Worm (Caenorhabditis elegans) whole organism, late embryonic: ENCODE measurements around the gene his-32.

Source experiments
- F13H6.1 ChIP-seq: sonication (generic microtip); optimal IDR thresholded peaks from 2 replicates; lab custom pipeline; 2016; ENCODE audit warnings: missing genetic modification characterization, missing compliant biosample characterization
- K02D7.2 ChIP-seq: sonication (generic microtip); optimal IDR thresholded peaks from 2 replicates; lab custom pipeline; 2017; ENCODE audit warnings: mild to moderate bottlenecking, missing genetic modification characterization, missing compliant biosample characterization
- ceh-14 ChIP-seq: sonication (generic microtip); optimal IDR thresholded peaks from 2 replicates; lab custom pipeline; 2016; ENCODE audit warnings: missing genotype, missing genetic modification characterization, missing compliant biosample characterization
- ceh-18 ChIP-seq: sonication (generic microtip); optimal IDR thresholded peaks from 2 replicates; lab custom pipeline; 2016; ENCODE audit warnings: missing genetic modification characterization, missing compliant biosample characterization
- ceh-19 ChIP-seq: fragments of 200-800 bp; sonication (Bioruptor generic); optimal IDR thresholded peaks from 2 replicates; lab custom pipeline; 2018; ENCODE audit warnings: mild to moderate bottlenecking, missing genetic modification characterization, missing compliant biosample characterization
- ceh-22 ChIP-seq: sonication (generic microtip); optimal IDR thresholded peaks from 2 replicates; lab custom pipeline; 2017; ENCODE audit warnings: missing biosample characterization, missing genetic modification characterization
- ceh-24 ChIP-seq: sonication (generic microtip); optimal IDR thresholded peaks from 2 replicates; lab custom pipeline; 2016; ENCODE audit warnings: mild to moderate bottlenecking, missing genetic modification characterization, missing compliant biosample characterization
- ceh-30 ChIP-seq: fragments of 150-350 bp; optimal IDR thresholded peaks from 2 replicates; lab custom pipeline; 2014; ENCODE audit warnings: missing biosample characterization, missing genetic modification characterization
- ceh-45 ChIP-seq: fragments of 200-800 bp; sonication (Bioruptor generic); IDR thresholded peaks from 2 replicates; pipeline ENCODE4 v1.3.6; 2022; ENCODE audit warnings: missing genetic modification reagents, missing genetic modification characterization, missing compliant biosample characterization
- ceh-9 ChIP-seq: sonication (generic microtip); optimal IDR thresholded peaks from 2 replicates; lab custom pipeline; 2016; ENCODE audit warnings: mild to moderate bottlenecking, missing genetic modification characterization, inconsistent platforms, missing compliant biosample characterization
- che-1 ChIP-seq: sonication (generic microtip); optimal IDR thresholded peaks from 2 replicates; lab custom pipeline; 2016; ENCODE audit warnings: mild to moderate bottlenecking, missing genetic modification characterization, missing compliant biosample characterization
- dve-1 ChIP-seq: sonication (generic microtip); optimal IDR thresholded peaks from 2 replicates; lab custom pipeline; 2017; ENCODE audit warnings: antibody characterized with exemption, mild to moderate bottlenecking, missing genetic modification characterization, missing compliant biosample characterization
- elt-2 ChIP-seq: sonication (generic microtip); optimal IDR thresholded peaks from 2 replicates; lab custom pipeline; 2016; ENCODE audit warnings: missing genetic modification reagents, missing genetic modification characterization, missing compliant biosample characterization
- elt-4 ChIP-seq: sonication (generic microtip); optimal IDR thresholded peaks from 2 replicates; lab custom pipeline; 2016; ENCODE audit warnings: missing genetic modification characterization, missing compliant biosample characterization
- ets-4 ChIP-seq: sonication (generic microtip); optimal IDR thresholded peaks from 2 replicates; lab custom pipeline; 2016; ENCODE audit warnings: missing genetic modification characterization, missing compliant biosample characterization
- eyg-1 ChIP-seq: sonication (generic microtip); optimal IDR thresholded peaks from 2 replicates; lab custom pipeline; 2016; ENCODE audit warnings: missing genotype, missing genetic modification characterization, missing compliant biosample characterization
- fax-1 ChIP-seq: sonication (generic microtip); optimal IDR thresholded peaks from 2 replicates; lab custom pipeline; 2016; ENCODE audit warnings: missing genotype, missing genetic modification characterization, missing compliant biosample characterization
- fkh-6 ChIP-seq: sonication (generic microtip); optimal IDR thresholded peaks from 2 replicates; lab custom pipeline; 2016; ENCODE audit warnings: missing genetic modification characterization, missing compliant biosample characterization
- hlh-13 ChIP-seq: fragments of 200-800 bp; sonication (Bioruptor generic); optimal IDR thresholded peaks from 2 replicates; lab custom pipeline; 2018; ENCODE audit warnings: mild to moderate bottlenecking, missing genetic modification characterization, missing compliant biosample characterization
- hlh-15 ChIP-seq: sonication (generic microtip); optimal IDR thresholded peaks from 2 replicates; lab custom pipeline; 2016; ENCODE audit warnings: missing genetic modification characterization, missing compliant biosample characterization
- madf-2 ChIP-seq: sonication (generic microtip); optimal IDR thresholded peaks from 2 replicates; lab custom pipeline; 2017; ENCODE audit warnings: missing genetic modification characterization, missing compliant biosample characterization
- mec-3 ChIP-seq: sonication (generic microtip); optimal IDR thresholded peaks from 2 replicates; lab custom pipeline; 2016; ENCODE audit warnings: borderline replicate concordance, missing genetic modification characterization, missing compliant biosample characterization
- nhr-11 ChIP-seq: fragments of 150-350 bp; optimal IDR thresholded peaks from 2 replicates; lab custom pipeline; 2014; ENCODE audit warnings: missing biosample characterization, missing genetic modification characterization
- odd-2 ChIP-seq: sonication (generic microtip); optimal IDR thresholded peaks from 2 replicates; lab custom pipeline; 2017; ENCODE audit warnings: antibody characterized with exemption, mild to moderate bottlenecking, missing genetic modification characterization, missing compliant biosample characterization
- pag-3 ChIP-seq: sonication (generic microtip); optimal IDR thresholded peaks from 2 replicates; lab custom pipeline; 2016; ENCODE audit warnings: missing compliant biosample characterization, missing genetic modification characterization, borderline replicate concordance
- pat-9 ChIP-seq: fragments of 200-800 bp; sonication (Bioruptor generic); optimal IDR thresholded peaks from 2 replicates; lab custom pipeline; 2018; ENCODE audit warnings: mild to moderate bottlenecking, missing genetic modification characterization, moderate library complexity, missing compliant biosample characterization
- pax-1 ChIP-seq: fragments of 150-350 bp; optimal IDR thresholded peaks from 2 replicates; lab custom pipeline; 2014; ENCODE audit warnings: missing biosample characterization, missing genetic modification characterization
- pha-2 ChIP-seq: sonication (generic microtip); optimal IDR thresholded peaks from 2 replicates; lab custom pipeline; 2017; ENCODE audit warnings: mild to moderate bottlenecking, missing genetic modification characterization, missing compliant biosample characterization
- pros-1 ChIP-seq: fragments of 150-350 bp; optimal IDR thresholded peaks from 2 replicates; lab custom pipeline; 2014; ENCODE audit warnings: missing biosample characterization, missing genetic modification reagents, missing genetic modification characterization
- rnt-1 ChIP-seq: sonication (generic microtip); optimal IDR thresholded peaks from 2 replicates; lab custom pipeline; 2016; ENCODE audit warnings: missing genetic modification characterization, missing compliant biosample characterization
- sdc-2 ChIP-seq: sonication (generic microtip); optimal IDR thresholded peaks from 2 replicates; lab custom pipeline; 2016; ENCODE audit warnings: missing genotype, missing genetic modification characterization, missing compliant biosample characterization
- sox-2 ChIP-seq: fragments of 200-800 bp; sonication (Bioruptor generic); IDR thresholded peaks from 2 replicates; pipeline ENCODE4 v1.3.6; 2022; ENCODE audit warnings: missing genetic modification reagents, missing genetic modification characterization, missing compliant biosample characterization
- sox-4 ChIP-seq: sonication (generic microtip); optimal IDR thresholded peaks from 2 replicates; lab custom pipeline; 2017; ENCODE audit warnings: mild to moderate bottlenecking, missing genetic modification characterization, inconsistent platforms, missing compliant biosample characterization
- ttx-3 ChIP-seq: sonication (generic microtip); optimal IDR thresholded peaks from 2 replicates; lab custom pipeline; 2016; ENCODE audit warnings: missing genetic modification reagents, missing genetic modification characterization, missing compliant biosample characterization
- unc-3 ChIP-seq, 2 experiments: fragments of 200-800 bp in 1 of 2; sonication (Bioruptor generic) in 1 of 2; sonication (generic microtip) in 1 of 2; conservative IDR thresholded peaks in 1 of 2; optimal IDR thresholded peaks in 1 of 2; 2 replicates each; pipeline versions ENCODE4 v1.3.6 to Lab custom; 2016 to 2022; ENCODE audit warnings: missing compliant biosample characterization in 2 of 2, missing genetic modification characterization in 2 of 2, missing genetic modification reagents in 1 of 2
- unc-55 ChIP-seq: sonication (generic microtip); optimal IDR thresholded peaks from 2 replicates; lab custom pipeline; 2017; ENCODE audit warnings: missing biosample characterization, missing genetic modification reagents, missing genetic modification characterization
- ztf-16 ChIP-seq: sonication (generic microtip); optimal IDR thresholded peaks from 2 replicates; lab custom pipeline; 2017; ENCODE audit warnings: missing genetic modification characterization, missing compliant biosample characterization

The his-32 gene

ce11 chrIV:8302648-8303161 lies 31.4 kb upstream of the his-32 start:
- TF ChIP-seq K02D7.2 (tag; lab: Kevin White, UChicago): no peak
- no peak for TF ChIP-seq elt-2 (tag; lab: Kevin White, UChicago)
- no peak for TF ChIP-seq sox-2
- no peak for TF ChIP-seq pha-2 (tag; lab: Kevin White, UChicago)
- no peak for TF ChIP-seq che-1 (tag; lab: Kevin White, UChicago)
- TF ChIP-seq pax-1 (tag; lab: Kevin White, UChicago): no peak
- TF ChIP-seq unc-55 (GFP tag; lab: Kevin White, UChicago): no peak
- TF ChIP-seq ceh-14 (tag; lab: Kevin White, UChicago): no peak
- no peak for TF ChIP-seq F13H6.1 (tag; lab: Kevin White, UChicago)
- TF ChIP-seq nhr-11 (tag; lab: Kevin White, UChicago): no peak
- TF ChIP-seq madf-2 (tag; lab: Kevin White, UChicago): no peak
- no peak for TF ChIP-seq fax-1 (tag; lab: Kevin White, UChicago)
- TF ChIP-seq ceh-30: no peak
- no peak for TF ChIP-seq pat-9 (tag; lab: Kevin White, UChicago)
- no peak for TF ChIP-seq pros-1 (tag; lab: Kevin White, UChicago)
- TF ChIP-seq pag-3 (tag; lab: Kevin White, UChicago): no peak
- no peak for TF ChIP-seq hlh-13
- TF ChIP-seq ceh-45: no peak
- no peak for TF ChIP-seq ceh-9 (tag; lab: Kevin White, UChicago)
- TF ChIP-seq, all 69 proteins: peak for 0

ce11 chrIV:8303668-8304067 lies 30.4 kb upstream of the his-32 start, which contains the start of gene vha-5:
Gene vha-5, plus strand, starts transcription at chrIV:8303968.
- TF ChIP-seq ceh-18 (no peak), fkh-6 (tag; lab: Kevin White, UChicago) (no peak), rnt-1 (no peak), hlh-15 (no peak)
- TF ChIP-seq, all 69 proteins: peak for 0

- no peak for TF ChIP-seq ets-4
- TF ChIP-seq ceh-24 (tag; lab: Kevin White, UChicago): no peak
- TF ChIP-seq odd-2 (tag; lab: Kevin White, UChicago): no peak
- TF ChIP-seq mec-3 (tag; lab: Kevin White, UChicago): no peak
- no peak for TF ChIP-seq ttx-3 (tag; lab: Kevin White, UChicago)
- TF ChIP-seq ztf-16: no peak
- TF ChIP-seq ceh-19: no peak
- no peak for TF ChIP-seq fkh-6 (tag; lab: Kevin White, UChicago)
- TF ChIP-seq sox-4 (tag; lab: Kevin White, UChicago): no peak
- TF ChIP-seq, all 69 proteins: peak for 0
Observed at ce11 chrIV:8307408-8307807, 26.7 kb upstream of the his-32 start.

- TF ChIP-seq ceh-30 (no peak), dve-1 (tag; lab: Kevin White, UChicago) (no peak), ttx-3 (tag; lab: Kevin White, UChicago) (no peak), eyg-1 (tag; lab: Kevin White, UChicago) (no peak), unc-3 (GFP tag; conservative IDR thresholded peaks at IDR 0.05; lab: Robert Waterston, UW) (no peak), unc-3 (tag; optimal IDR thresholded peaks at IDR 0.05; lab: Kevin White, UChicago) (no peak), ets-4 (no peak), elt-4 (tag; lab: Kevin White, UChicago) (no peak), pag-3 (tag; lab: Kevin White, UChicago) (no peak), ceh-22 (tag; lab: Kevin White, UChicago) (no peak), K02D7.2 (tag; lab: Kevin White, UChicago) (no peak), sdc-2 (no peak)
Observed at ce11 chrIV:8312105-8312504, 22.0 kb upstream of the his-32 start.
